Worm (Caenorhabditis elegans) whole organism, mixed stage, embryonic: ENCODE results near the gene C44H9.7.

Experiments used
- drap-1 ChIP-seq: fragments of 200-800 bp; sonication (Bioruptor generic); optimal IDR thresholded peaks from 3 replicates; lab custom pipeline; 2018; ENCODE audit warnings: mild to moderate bottlenecking, missing genetic modification characterization, missing compliant biosample characterization
- flh-1 ChIP-seq: fragments of 200-800 bp; sonication (Bioruptor generic); optimal IDR thresholded peaks from 2 replicates; lab custom pipeline; 2018; ENCODE audit warnings: mild to moderate bottlenecking, missing genetic modification characterization, moderate library complexity, missing compliant biosample characterization
- hlh-1 ChIP-seq: fragments of 150-350 bp; optimal IDR thresholded peaks from 2 replicates; lab custom pipeline; 2014; ENCODE audit warnings: missing biosample characterization, missing genetic modification reagents, missing genetic modification characterization
- lin-13 ChIP-seq: fragments of 150-350 bp; optimal IDR thresholded peaks from 2 replicates; lab custom pipeline; 2014; ENCODE audit warnings: missing biosample characterization, missing genetic modification characterization
- nhr-237 ChIP-seq: fragments of 150-350 bp; optimal IDR thresholded peaks from 2 replicates; lab custom pipeline; 2014; ENCODE audit warnings: missing biosample characterization, missing genetic modification characterization
- nhr-76 ChIP-seq: sonication (generic microtip); optimal IDR thresholded peaks from 2 replicates; lab custom pipeline; 2017; ENCODE audit warnings: missing biosample characterization, missing genetic modification characterization
- sem-2 ChIP-seq: fragments of 200-800 bp; sonication (Bioruptor generic); optimal IDR thresholded peaks from 2 replicates; lab custom pipeline; 2018; ENCODE audit warnings: mild to moderate bottlenecking, missing genetic modification characterization, missing compliant biosample characterization
- snpc-4 ChIP-seq: fragments of 150-350 bp; optimal IDR thresholded peaks from 2 replicates; lab custom pipeline; 2014; ENCODE audit warnings: missing biosample characterization, missing genetic modification characterization
- sptf-1 ChIP-seq: sonication (generic microtip); optimal IDR thresholded peaks from 2 replicates; lab custom pipeline; 2017; ENCODE audit warnings: mild to moderate bottlenecking, missing genetic modification characterization, moderate library complexity, missing compliant biosample characterization
- tbx-8 ChIP-seq: fragments of 200-800 bp; sonication (Bioruptor generic); optimal IDR thresholded peaks from 2 replicates; lab custom pipeline; 2018; ENCODE audit warnings: mild to moderate bottlenecking, missing genetic modification characterization, moderate library complexity, missing compliant biosample characterization

ce11 chrV:12803274-12803673 is 51.4 kb downstream of the C44H9.7 start, which contains the start of gene srbc-45:
- TF ChIP-seq lin-13 (no peak), nhr-76 (tag; lab: Kevin White, UChicago) (no peak), tbx-8 (no peak), sptf-1 (no peak), nhr-237 (no peak), drap-1 (GFP tag; lab: Kevin White, UChicago) (no peak), sem-2 (GFP tag; lab: Kevin White, UChicago) (no peak), hlh-1 (tag; lab: Kevin White, UChicago) (no peak), flh-1 (GFP tag; lab: Kevin White, UChicago) (no peak), snpc-4 (no peak)
